Fruit fly (Drosophila melanogaster): Measurements from ENCODE around the gene w.

The w gene

dm6 chrX:2742067-2742466, 54.2 kb downstream of the w start:
- no peak for TF ChIP-seq OdsH (GFP tag; optimal IDR thresholded peaks at IDR 0.05)
- no peak for TF ChIP-seq GATAd (GFP tag; optimal IDR thresholded peaks at IDR 0.05)
- no peak for TF ChIP-seq Mio (GFP tag; optimal IDR thresholded peaks at IDR 0.05)
- no peak for TF ChIP-seq HLH106 (tag; optimal IDR thresholded peaks at IDR 0.05)

All from whole organism, wandering third instar larva.